Worm (Caenorhabditis elegans) whole organism, L2 larva: ENCODE measurements around the gene F55E10.4.

ENCODE experiments used
- ceh-82 ChIP-seq: fragments of 150-350 bp; optimal IDR thresholded peaks from 2 replicates; lab custom pipeline; 2014; ENCODE audit warnings: missing biosample characterization, missing genetic modification characterization
- gmeb-1 ChIP-seq: fragments of 150-350 bp; optimal IDR thresholded peaks from 2 replicates; lab custom pipeline; 2014; ENCODE audit warnings: missing biosample characterization, missing genetic modification characterization
- lin-13 ChIP-seq: fragments of 150-350 bp; optimal IDR thresholded peaks from 2 replicates; lab custom pipeline; 2014; ENCODE audit warnings: missing biosample characterization, missing genetic modification reagents, missing genetic modification characterization
- nhr-23 ChIP-seq: fragments of 150-350 bp; optimal IDR thresholded peaks from 2 replicates; lab custom pipeline; 2014; ENCODE audit warnings: missing biosample characterization, missing genetic modification reagents, missing genetic modification characterization

DNA sequence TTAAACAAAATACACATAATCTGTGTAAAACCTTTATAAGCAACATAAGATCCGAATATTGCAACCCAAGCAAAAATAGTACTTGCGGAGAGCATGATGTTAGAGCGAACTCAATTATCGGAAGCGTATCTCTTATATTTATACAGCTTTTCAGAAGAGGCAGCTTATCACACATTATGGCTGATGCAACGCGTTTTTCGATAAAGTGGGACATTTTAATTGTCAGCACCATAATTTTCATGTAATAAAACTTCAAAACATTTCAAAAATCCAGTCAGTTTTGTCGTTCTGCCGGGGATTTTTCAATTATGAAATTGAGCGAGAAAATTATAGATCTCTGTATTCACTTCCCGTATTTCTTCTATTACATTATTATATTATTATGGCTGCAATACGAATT is 18.5 kb upstream of the F55E10.4 start, which contains the start of gene drd-5:
- TF ChIP-seq nhr-23 (tag; lab: Kevin White, UChicago), result no peak
- TF ChIP-seq ceh-82, result no peak
- no peak for TF ChIP-seq lin-13 (GFP tag; lab: Kevin White, UChicago)
- TF ChIP-seq gmeb-1, result no peak
